Fruit fly (Drosophila melanogaster): ENCODE measurements around the gene brk.

Gene brk

DNA sequence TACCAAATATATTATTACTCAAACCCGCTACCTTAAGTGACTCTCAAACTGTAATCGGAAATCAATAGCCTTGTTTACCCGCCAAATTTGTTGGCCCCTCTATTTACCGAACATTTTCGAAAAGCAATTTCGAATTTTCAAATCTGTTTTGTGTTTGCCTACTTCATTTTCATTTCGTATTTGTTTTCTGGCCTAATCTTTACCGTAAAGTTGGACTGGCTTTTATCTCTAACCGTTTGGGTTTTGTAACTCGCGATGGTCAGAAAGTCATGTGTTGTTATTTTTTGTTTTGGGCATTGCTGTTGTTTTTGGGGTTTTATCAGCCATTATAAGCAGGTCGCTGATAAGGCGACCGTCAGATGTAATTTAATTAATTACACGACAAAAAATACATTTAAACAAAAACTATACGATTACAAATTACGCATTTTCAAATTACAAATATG is 25.6 kb downstream of the brk start (continued):
- TF ChIP-seq CG9609 (GFP tag; optimal IDR thresholded peaks at IDR 0.05), result no peak
- no peak for TF ChIP-seq lmd (GFP tag; IDR thresholded peaks at IDR 0.05)
- TF ChIP-seq sima (GFP tag; optimal IDR thresholded peaks at IDR 0.05), result no peak
- no peak for TF ChIP-seq jing (GFP tag; optimal IDR thresholded peaks at IDR 0.05)
- TF ChIP-seq tio (GFP tag; optimal IDR thresholded peaks at IDR 0.05), result no peak
- peak; percentile 17 for TF ChIP-seq oc (tag; optimal IDR thresholded peaks at IDR 0.05)
- TF ChIP-seq D19A (tag; optimal IDR thresholded peaks at IDR 0.05), result no peak
- TF ChIP-seq HLH4C (GFP tag; IDR thresholded peaks at IDR 0.05; ENCODE audit: partially characterized antibody), result no peak
- no peak for TF ChIP-seq CG16813 (GFP tag; IDR thresholded peaks at IDR 0.05; ENCODE audit: partially characterized antibody)
- TF ChIP-seq cad (GFP tag; optimal IDR thresholded peaks at IDR 0.05), result peak; percentile 41
- TF ChIP-seq pum (GFP tag; optimal IDR thresholded peaks at IDR 0.05), result peak; percentile 32
- peak; percentile 93 for TF ChIP-seq CG6654 (GFP tag; optimal IDR thresholded peaks at IDR 0.05)
- TF ChIP-seq zen2 (GFP tag; IDR thresholded peaks at IDR 0.05; ENCODE audit: partially characterized antibody), result no peak
- TF ChIP-seq CG6689 (GFP tag; IDR thresholded peaks at IDR 0.05), result no peak
- peak; percentile 18 for TF ChIP-seq NC2α (GFP tag; optimal IDR thresholded peaks at IDR 0.05)
- TF ChIP-seq CG2889 (GFP tag; IDR thresholded peaks at IDR 0.05), result no peak
- no peak for TF ChIP-seq CG12155 (GFP tag; optimal IDR thresholded peaks at IDR 0.05)
- no peak for TF ChIP-seq rib (GFP tag; IDR thresholded peaks at IDR 0.05)
- no peak for TF ChIP-seq fd3F (GFP tag; optimal IDR thresholded peaks at IDR 0.05)
- TF ChIP-seq Dll (GFP tag; IDR thresholded peaks at IDR 0.05; ENCODE audit: partially characterized antibody), result no peak
- TF ChIP-seq CG14710 (tag; optimal IDR thresholded peaks at IDR 0.05), result peak; percentile 35
- peak; percentile 51 for TF ChIP-seq CG12219 (GFP tag; optimal IDR thresholded peaks at IDR 0.05)
- no peak for TF ChIP-seq fru (optimal IDR thresholded peaks at IDR 0.05)
- peak; percentile 38 to 39 for TF ChIP-seq Hr51 (GFP tag; optimal IDR thresholded peaks at IDR 0.05)
- TF ChIP-seq crc (GFP tag; optimal IDR thresholded peaks at IDR 0.05), result no peak
- TF ChIP-seq pfk (GFP tag; optimal IDR thresholded peaks at IDR 0.05), result peak; percentile 16
- no peak for TF ChIP-seq CG32532 (GFP tag; IDR thresholded peaks at IDR 0.05)
- TF ChIP-seq CG17385 (GFP tag; optimal IDR thresholded peaks at IDR 0.05), result peak; percentile 16
- TF ChIP-seq bigmax (GFP tag; optimal IDR thresholded peaks at IDR 0.05), result no peak
- peak; percentile 47 for TF ChIP-seq CG4854 (GFP tag; optimal IDR thresholded peaks at IDR 0.05)
- 0 out of 3 replicates have a peak, but pooled peaks have one; percentile 37 for TF ChIP-seq H15 (GFP tag; IDR thresholded peaks at IDR 0.05)
- no peak for TF ChIP-seq Bteb2 (GFP tag; optimal IDR thresholded peaks at IDR 0.05)
- no peak for TF ChIP-seq chif (GFP tag; optimal IDR thresholded peaks at IDR 0.05)
- TF ChIP-seq CG6813 (GFP tag; optimal IDR thresholded peaks at IDR 0.05), result peak; percentile 58
- no peak for TF ChIP-seq Sry-δ (GFP tag; optimal IDR thresholded peaks at IDR 0.05)
- no peak for TF ChIP-seq CG17802 (tag; optimal IDR thresholded peaks at IDR 0.05)
- no peak for TF ChIP-seq CG7963 (GFP tag; IDR thresholded peaks at IDR 0.05; ENCODE audit: partially characterized antibody)
- TF ChIP-seq onecut (GFP tag; IDR thresholded peaks at IDR 0.05), result peak; percentile 87
- TF ChIP-seq CG4617 (GFP tag; optimal IDR thresholded peaks at IDR 0.05; ENCODE audit: borderline replicate concordance), result no peak
- TF ChIP-seq Vsx1 (GFP tag; optimal IDR thresholded peaks at IDR 0.05), result no peak
- TF ChIP-seq CG6254 (GFP tag; optimal IDR thresholded peaks at IDR 0.05), result no peak
- no peak for TF ChIP-seq tna (GFP tag; IDR thresholded peaks at IDR 0.05; ENCODE audit: partially characterized antibody)
- peak; percentile 46 for TF ChIP-seq CG10543 (GFP tag; optimal IDR thresholded peaks at IDR 0.05)
- no peak for TF ChIP-seq Meics (GFP tag; optimal IDR thresholded peaks at IDR 0.05)
- TF ChIP-seq jumu (GFP tag; optimal IDR thresholded peaks at IDR 0.05), result no peak
- TF ChIP-seq Nf-YA (GFP tag; IDR thresholded peaks at IDR 0.05), result no peak
- no peak for TF ChIP-seq ab (GFP tag; optimal IDR thresholded peaks at IDR 0.05)
- no peak for TF ChIP-seq CG2199 (GFP tag; IDR thresholded peaks at IDR 0.05)
- TF ChIP-seq CG31388 (GFP tag; optimal IDR thresholded peaks at IDR 0.05), result no peak
- 0 out of 2 replicates have a peak, but pooled peaks have one; percentile 8 for TF ChIP-seq H2.0 (GFP tag; IDR thresholded peaks at IDR 0.05)
- TF ChIP-seq Mes4 (GFP tag; optimal IDR thresholded peaks at IDR 0.05), result peak; percentile 37
